Fruit fly (Drosophila melanogaster) whole organism, embryonic: ENCODE results near the gene Art4.

ENCODE experiments used
- CG11085 ChIP-seq: fragments of 200-800 bp; sonication (Bioruptor generic); IDR thresholded peaks from 2 replicates; pipeline ENCODE4 v1.3.6; 2022; ENCODE audit warnings: missing biosample characterization, missing genetic modification characterization
- CG11398 ChIP-seq: fragments of 200-800 bp; sonication (Bioruptor generic); optimal IDR thresholded peaks from 2 replicates; lab custom pipeline; 2016; ENCODE audit warnings: missing biosample characterization, missing genetic modification characterization
- CG12942 ChIP-seq: fragments of 200-800 bp; sonication (Bioruptor generic); optimal IDR thresholded peaks from 3 replicates; lab custom pipeline; 2016; ENCODE audit warnings: missing biosample characterization, missing genetic modification characterization
- CG14441 ChIP-seq: fragments of 200-800 bp; sonication (Bioruptor generic); IDR thresholded peaks from 2 replicates; pipeline ENCODE4 v1.3.6; 2022; ENCODE audit warnings: missing biosample characterization, missing genetic modification characterization
- CG15011 ChIP-seq: fragments of 200-800 bp; sonication (Bioruptor generic); optimal IDR thresholded peaks from 3 replicates; lab custom pipeline; 2018; ENCODE audit warnings: missing biosample characterization, mild to moderate bottlenecking, missing genetic modification characterization
- CG1529 ChIP-seq: fragments of 200-800 bp; sonication (Bioruptor generic); optimal IDR thresholded peaks from 3 replicates; lab custom pipeline; 2018; ENCODE audit warnings: missing biosample characterization, missing genetic modification characterization
- CG18262 ChIP-seq: fragments of 200-800 bp; optimal IDR thresholded peaks from 3 replicates; lab custom pipeline; 2019; ENCODE audit warnings: missing biosample characterization, mild to moderate bottlenecking, missing genetic modification characterization, moderate library complexity
- CG1832 ChIP-seq: fragments of 200-800 bp; sonication (Bioruptor generic); optimal IDR thresholded peaks from 2 replicates; lab custom pipeline; 2017; ENCODE audit warnings: missing biosample characterization, mild to moderate bottlenecking, missing genetic modification characterization, inconsistent platforms
- CG3995 ChIP-seq: fragments of 200-800 bp; sonication (Bioruptor generic); optimal IDR thresholded peaks from 3 replicates; lab custom pipeline; 2016; ENCODE audit warnings: missing biosample characterization, missing genetic modification characterization
- CG43689 ChIP-seq: fragments of 200-800 bp; sonication (Bioruptor generic); IDR thresholded peaks from 2 replicates; pipeline ENCODE4 v1.3.6; 2022; ENCODE audit warnings: missing biosample characterization, missing genetic modification characterization
- CG8290 ChIP-seq, 3 experiments: fragments of 200-800 bp; sonication (Bioruptor generic); optimal IDR thresholded peaks; 2 replicates each; lab custom pipeline; 2016 to 2019; ENCODE audit warnings: missing biosample characterization in 3 of 3, missing genetic modification characterization in 3 of 3, mild to moderate bottlenecking in 2 of 3, moderate library complexity in 1 of 3
- Chrac-16 ChIP-seq: fragments of 200-800 bp; sonication (Bioruptor generic); optimal IDR thresholded peaks from 3 replicates; lab custom pipeline; 2016; ENCODE audit warnings: missing biosample characterization, missing genetic modification characterization
- D19A ChIP-seq: fragments of 200-800 bp; optimal IDR thresholded peaks from 3 replicates; lab custom pipeline; 2019; ENCODE audit warnings: missing biosample characterization, mild to moderate bottlenecking, missing genetic modification characterization, moderate library complexity
- D19B ChIP-seq: fragments of 200-800 bp; sonication (Bioruptor generic); optimal IDR thresholded peaks from 2 replicates; lab custom pipeline; 2017; ENCODE audit warnings: missing biosample characterization, mild to moderate bottlenecking, missing genetic modification characterization
- Dad ChIP-seq: fragments of 200-800 bp; sonication (Bioruptor generic); optimal IDR thresholded peaks from 3 replicates; lab custom pipeline; 2016; ENCODE audit warnings: missing biosample characterization, missing genetic modification characterization
- Deaf1 ChIP-seq: fragments of 200-800 bp; optimal IDR thresholded peaks from 3 replicates; lab custom pipeline; 2019; ENCODE audit warnings: missing biosample characterization, mild to moderate bottlenecking, missing genetic modification characterization, moderate library complexity
- Dek ChIP-seq: fragments of 200-800 bp; sonication (Bioruptor generic); optimal IDR thresholded peaks from 3 replicates; lab custom pipeline; 2019; ENCODE audit warnings: missing biosample characterization, mild to moderate bottlenecking, missing genetic modification characterization, moderate library complexity
- Dip2 ChIP-seq: fragments of 200-800 bp; sonication (Bioruptor generic); IDR thresholded peaks from 2 replicates; pipeline ENCODE4 v1.3.6; 2022; ENCODE audit warnings: missing biosample characterization, missing genetic modification characterization
- Dll ChIP-seq: fragments of 200-800 bp; sonication (Bioruptor generic); IDR thresholded peaks from 4 replicates; pipeline ENCODE4 v1.3.6; 2022; ENCODE audit warnings: missing biosample characterization, missing genetic modification characterization; ENCODE audit not compliant: partially characterized antibody
- Eip74EF ChIP-seq, 2 experiments: fragments of 200-800 bp in 1 of 2; fragments of >200 bp in 1 of 2; sonication (Bioruptor generic) in 1 of 2; optimal IDR thresholded peaks; 2 replicates each; lab custom pipeline; 2017 to 2019; ENCODE audit warnings: missing biosample characterization in 2 of 2, missing genetic modification characterization in 2 of 2, mild to moderate bottlenecking in 1 of 2, moderate library complexity in 1 of 2
- GATAe ChIP-seq: fragments of 200-800 bp; sonication (Bioruptor generic); conservative IDR thresholded peaks from 2 replicates; pipeline ENCODE4 v1.3.6; 2022; ENCODE audit warnings: missing biosample characterization, missing genetic modification characterization
- Gsc ChIP-seq: fragments of 200-800 bp; sonication (Bioruptor generic); IDR thresholded peaks from 2 replicates; pipeline ENCODE4 v1.3.6; 2022; ENCODE audit warnings: missing biosample characterization, missing genetic modification characterization
- Hand ChIP-seq: fragments of 200-800 bp; sonication (Bioruptor generic); optimal IDR thresholded peaks from 2 replicates; lab custom pipeline; 2017; ENCODE audit warnings: mild to moderate bottlenecking, missing biosample characterization, missing genetic modification reagents, missing genetic modification characterization
- Hr51 ChIP-seq, 2 experiments: fragments of 200-800 bp; sonication (Bioruptor generic); optimal IDR thresholded peaks; 2 replicates in 1 of 2; 3 replicates in 1 of 2; lab custom pipeline; 2016 to 2018; ENCODE audit warnings: missing biosample characterization in 2 of 2, missing genetic modification characterization in 2 of 2, mild to moderate bottlenecking in 1 of 2, moderate library complexity in 1 of 2
- MTF-1 ChIP-seq: fragments of 200-800 bp; sonication (Bioruptor generic); optimal IDR thresholded peaks from 2 replicates; lab custom pipeline; 2018; ENCODE audit warnings: missing biosample characterization, mild to moderate bottlenecking, missing genetic modification characterization, borderline replicate concordance
- Med ChIP-seq: fragments of 200-800 bp; sonication (Bioruptor generic); peaks from one replicate; lab custom pipeline; 2016; ENCODE audit warnings: missing biosample characterization, missing genetic modification characterization, mild to moderate bottlenecking, inconsistent platforms, moderate library complexity
- Myb ChIP-seq: fragments of 200-800 bp; sonication (Bioruptor generic); optimal IDR thresholded peaks from 2 replicates; lab custom pipeline; 2016; ENCODE audit warnings: missing biosample characterization, missing genetic modification characterization
- NC2β ChIP-seq: fragments of 200-800 bp; sonication (Bioruptor generic); optimal IDR thresholded peaks from 2 replicates; lab custom pipeline; 2016; ENCODE audit warnings: missing biosample characterization, missing genetic modification characterization
- Neu2 ChIP-seq: fragments of 200-800 bp; sonication (Bioruptor generic); optimal IDR thresholded peaks from 3 replicates; lab custom pipeline; 2016; ENCODE audit warnings: missing biosample characterization, missing genetic modification characterization, borderline replicate concordance
- Ptx1 ChIP-seq: fragments of 200-800 bp; sonication (Bioruptor generic); IDR thresholded peaks from 2 replicates; pipeline ENCODE4 v1.3.6; 2022; ENCODE audit warnings: missing biosample characterization, missing genetic modification characterization
- Rfx ChIP-seq: fragments of 200-800 bp; sonication (Bioruptor generic); IDR thresholded peaks from 2 replicates; pipeline ENCODE4 v1.3.6; 2022; ENCODE audit warnings: missing biosample characterization, missing genetic modification characterization
- Sry-δ ChIP-seq: fragments of 200-800 bp; sonication (Bioruptor generic); optimal IDR thresholded peaks from 2 replicates; lab custom pipeline; 2016; ENCODE audit warnings: missing biosample characterization, missing genetic modification characterization
- Ssrp ChIP-seq: fragments of 200-800 bp; sonication (Bioruptor generic); optimal IDR thresholded peaks from 2 replicates; lab custom pipeline; 2018; ENCODE audit warnings: missing biosample characterization, mild to moderate bottlenecking, missing genetic modification characterization, moderate library complexity
- aop ChIP-seq: fragments of 200-800 bp; sonication (Bioruptor generic); IDR thresholded peaks from 2 replicates; pipeline ENCODE4 v1.3.6; 2022; ENCODE audit warnings: missing biosample characterization, missing genetic modification characterization
- ap ChIP-seq: fragments of 200-800 bp; sonication (Bioruptor generic); IDR thresholded peaks from 2 replicates; pipeline ENCODE4 v1.3.6; 2022; ENCODE audit warnings: missing biosample characterization, missing genetic modification characterization
- ase ChIP-seq: fragments of 200-800 bp; sonication (Bioruptor generic); IDR thresholded peaks from 3 replicates; pipeline ENCODE4 v1.3.6; 2022; ENCODE audit warnings: missing biosample characterization, missing genetic modification characterization
- chn ChIP-seq: fragments of 200-800 bp; sonication (Bioruptor generic); optimal IDR thresholded peaks from 2 replicates; lab custom pipeline; 2016; ENCODE audit warnings: missing biosample characterization, missing genetic modification characterization
- dmrt11E ChIP-seq: fragments of 200-800 bp; sonication (Bioruptor generic); optimal IDR thresholded peaks from 3 replicates; lab custom pipeline; 2018; ENCODE audit warnings: missing biosample characterization, mild to moderate bottlenecking, missing genetic modification characterization, moderate library complexity
- luna ChIP-seq: fragments of 200-800 bp; sonication (Bioruptor generic); optimal IDR thresholded peaks from 2 replicates; lab custom pipeline; 2016; ENCODE audit warnings: missing biosample characterization, missing genetic modification characterization
- mirr ChIP-seq: fragments of 200-800 bp; sonication (Bioruptor generic); optimal IDR thresholded peaks from 3 replicates; lab custom pipeline; 2018; ENCODE audit warnings: missing biosample characterization, mild to moderate bottlenecking, missing genetic modification characterization
- mld ChIP-seq: fragments of 200-800 bp; sonication (Bioruptor generic); IDR thresholded peaks from 3 replicates; pipeline ENCODE4 v1.3.6; 2022; ENCODE audit warnings: missing biosample characterization, missing genetic modification characterization; ENCODE audit not compliant: partially characterized antibody
- onecut ChIP-seq: fragments of 200-800 bp; sonication (Bioruptor generic); IDR thresholded peaks from 2 replicates; pipeline ENCODE4 v1.3.6; 2022; ENCODE audit warnings: missing biosample characterization, missing genetic modification characterization
- pb ChIP-seq: fragments of 200-800 bp; sonication (Bioruptor generic); optimal IDR thresholded peaks from 3 replicates; lab custom pipeline; 2016; ENCODE audit warnings: missing biosample characterization, missing genetic modification characterization
- ranshi ChIP-seq: fragments of 200-800 bp; sonication (Bioruptor generic); IDR thresholded peaks from 2 replicates; pipeline ENCODE4 v1.3.6; 2022; ENCODE audit warnings: missing biosample characterization, missing genetic modification characterization
- schlank ChIP-seq: fragments of 200-800 bp; sonication (Bioruptor generic); optimal IDR thresholded peaks from 2 replicates; lab custom pipeline; 2018; ENCODE audit warnings: missing biosample characterization, mild to moderate bottlenecking, missing genetic modification characterization
- seq ChIP-seq: fragments of 200-800 bp; sonication (Bioruptor generic); IDR thresholded peaks from 2 replicates; pipeline ENCODE4 v1.3.6; 2022; ENCODE audit warnings: missing biosample characterization, missing genetic modification characterization
- sug ChIP-seq: fragments of 200-800 bp; optimal IDR thresholded peaks from 2 replicates; lab custom pipeline; 2019; ENCODE audit warnings: missing biosample characterization, mild to moderate bottlenecking, missing genetic modification characterization, moderate library complexity
- tll ChIP-seq, 2 experiments: fragments of 200-800 bp in 1 of 2; fragments of >200 bp in 1 of 2; sonication (Bioruptor generic) in 1 of 2; optimal IDR thresholded peaks; 2 replicates each; lab custom pipeline; 2017 to 2019; ENCODE audit warnings: missing biosample characterization in 2 of 2, missing genetic modification characterization in 2 of 2, mild to moderate bottlenecking in 1 of 2, moderate library complexity in 1 of 2
- unc-4 ChIP-seq: fragments of 200-800 bp; sonication (Bioruptor generic); IDR thresholded peaks from 2 replicates; pipeline ENCODE4 v1.3.6; 2022; ENCODE audit warnings: missing biosample characterization, missing genetic modification characterization; ENCODE audit not compliant: partially characterized antibody
- wek ChIP-seq: fragments of 200-800 bp; sonication (Bioruptor generic); optimal IDR thresholded peaks from 3 replicates; lab custom pipeline; 2018; ENCODE audit warnings: missing biosample characterization, mild to moderate bottlenecking, missing genetic modification characterization, moderate library complexity

Gene Art4

DNA sequence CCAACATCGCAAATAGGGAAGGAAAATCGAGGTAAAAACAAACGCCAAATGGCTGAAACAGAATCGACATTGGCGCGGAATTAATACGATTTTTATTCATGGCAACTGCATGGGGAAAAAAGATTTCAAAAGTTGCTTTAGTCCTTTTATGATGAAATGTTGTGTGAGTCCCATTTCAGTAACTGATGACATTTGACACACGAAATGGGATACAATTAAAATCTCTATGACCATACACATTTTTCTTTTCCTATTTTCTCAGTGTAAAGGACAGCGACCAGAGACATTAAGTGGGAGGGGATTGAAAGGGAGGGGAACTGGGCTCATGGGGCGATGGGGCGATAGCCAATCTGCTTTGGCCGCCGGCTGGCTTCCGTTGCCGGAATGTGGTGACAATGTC is 47.4 kb downstream of the Art4 start (continued):
- TF ChIP-seq aop, result no peak
- TF ChIP-seq MTF-1 (GFP tag; lab: Kevin White, UChicago), result no peak
- no peak for TF ChIP-seq tll (GFP tag; optimal IDR thresholded peaks at IDR 0.05; lab: Kevin White, UChicago)
- no peak for TF ChIP-seq schlank
- no peak for TF ChIP-seq luna
- TF ChIP-seq GATAe (GFP tag; lab: Robert Waterston, UW), result no peak; the same call in 1 of the 2 replicates
- no peak for TF ChIP-seq Dll (GFP tag; lab: Robert Waterston, UW)
- TF ChIP-seq Eip74EF (GFP tag; optimal IDR thresholded peaks at IDR 0.05; lab: Kevin White, UChicago), result no peak
- TF ChIP-seq Rfx (GFP tag; lab: Robert Waterston, UW), result peak; percentile 43; the same call in 1 of the 2 replicates
- TF ChIP-seq ase (GFP tag; lab: Robert Waterston, UW), result no peak
- no peak for TF ChIP-seq Dek (tag; lab: Kevin White, UChicago)
- no peak for TF ChIP-seq CG3995 (GFP tag; lab: Kevin White, UChicago)
- TF ChIP-seq CG1832, result no peak
- no peak for TF ChIP-seq CG43689 (GFP tag; lab: Robert Waterston, UW)
- TF ChIP-seq Hand (GFP tag; lab: Kevin White, UChicago), result peak; percentile 45
- no peak for TF ChIP-seq Neu2 (GFP tag; lab: Kevin White, UChicago)
- TF ChIP-seq Gsc (GFP tag; lab: Robert Waterston, UW), result no peak
- no peak for TF ChIP-seq wek (GFP tag; lab: Kevin White, UChicago)
- no peak for TF ChIP-seq seq (GFP tag; lab: Robert Waterston, UW)
- no peak for TF ChIP-seq Deaf1
- peak in 1 of 2 experiments; percentile 46 for TF ChIP-seq Hr51 (GFP tag; optimal IDR thresholded peaks at IDR 0.05; lab: Kevin White, UChicago)
- TF ChIP-seq ap (GFP tag; lab: Robert Waterston, UW), result no peak
- TF ChIP-seq CG18262 (tag; lab: Kevin White, UChicago), result no peak
- no peak for TF ChIP-seq pb (GFP tag; lab: Kevin White, UChicago)
- no peak for TF ChIP-seq mirr
- TF ChIP-seq CG11398 (GFP tag; lab: Kevin White, UChicago), result no peak
- no peak for TF ChIP-seq CG12942 (GFP tag; lab: Kevin White, UChicago)
- TF ChIP-seq Dad (GFP tag; lab: Kevin White, UChicago), result no peak
- no peak for TF ChIP-seq dmrt11E (tag; lab: Kevin White, UChicago)
- TF ChIP-seq Sry-δ (GFP tag; lab: Kevin White, UChicago), result no peak
- no peak for TF ChIP-seq CG11085 (GFP tag; lab: Robert Waterston, UW)
- TF ChIP-seq chn (GFP tag; lab: Kevin White, UChicago), result no peak
- no peak for TF ChIP-seq Chrac-16 (GFP tag; lab: Kevin White, UChicago)
- TF ChIP-seq CG15011 (GFP tag; lab: Kevin White, UChicago), result no peak
- no peak for TF ChIP-seq D19A
- 0 out of 2 replicates have a peak, but pooled peaks have one; percentile 29 for TF ChIP-seq ranshi
- TF ChIP-seq mld (GFP tag; lab: Robert Waterston, UW), result no peak
- TF ChIP-seq onecut (GFP tag; lab: Robert Waterston, UW), result no peak
- no peak for TF ChIP-seq Myb (GFP tag; lab: Kevin White, UChicago)
- no peak for TF ChIP-seq Ssrp (tag; lab: Kevin White, UChicago)
- no peak for TF ChIP-seq NC2β (GFP tag; lab: Kevin White, UChicago)
- peak; percentile 92 for TF ChIP-seq Med (GFP tag; lab: Kevin White, UChicago)
- TF ChIP-seq CG14441 (GFP tag; lab: Robert Waterston, UW), result 0 out of 2 replicates have a peak, but pooled peaks have one; percentile 44
- no peak for TF ChIP-seq D19B
- TF ChIP-seq Dip2 (GFP tag; lab: Robert Waterston, UW), result no peak
- TF ChIP-seq Ptx1, result no peak
- TF ChIP-seq CG8290 (GFP tag; optimal IDR thresholded peaks at IDR 0.05; lab: Kevin White, UChicago), result no peak
- peak in 1 of 2 experiments; percentile 51 for TF ChIP-seq CG8290 (tag; optimal IDR thresholded peaks at IDR 0.05; lab: Kevin White, UChicago)
- no peak for TF ChIP-seq sug (tag; lab: Kevin White, UChicago)
- TF ChIP-seq CG1529 (GFP tag; lab: Kevin White, UChicago), result no peak
- no peak for TF ChIP-seq unc-4
